Worm (Caenorhabditis elegans): ENCODE measurements around the gene str-47.

DNA sequence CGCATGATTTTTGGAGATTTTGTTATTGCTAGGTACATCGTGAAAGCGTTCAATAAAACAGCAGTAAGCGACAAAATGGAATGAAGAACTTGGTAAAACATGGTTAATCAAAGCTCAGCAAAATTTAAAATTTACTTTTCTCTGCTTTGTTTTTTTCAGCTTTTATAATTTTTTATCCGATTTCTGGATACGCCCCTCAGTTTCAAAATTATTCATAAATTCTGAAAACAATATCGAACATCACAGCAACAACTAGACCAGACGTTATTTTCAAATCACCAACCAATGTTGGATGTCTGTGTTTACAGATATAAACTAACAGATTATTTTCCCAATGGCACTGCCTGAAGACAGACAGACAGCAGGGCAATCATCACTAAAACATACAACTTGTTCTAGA, 10.9 kb upstream of the str-47 start, which contains the start of gene srd-31:
- TF ChIP-seq him-1 (tag; optimal IDR thresholded peaks at IDR 0.05) (no peak), W03F9.2 (tag; optimal IDR thresholded peaks at IDR 0.05) (no peak), dao-5 (tag; optimal IDR thresholded peaks at IDR 0.05) (no peak)
